Fruit fly (Drosophila melanogaster) whole organism, larva: ENCODE results near the gene Dlic.
A peak's percentile ranks its signal among the peaks of the same experiment; 100 is the strongest.

Experiments
- noc ChIP-seq: fragments of 200-800 bp; sonication (Bioruptor generic); optimal IDR thresholded peaks from 3 replicates; lab custom pipeline; 2019; ENCODE audit warnings: missing biosample characterization, mild to moderate bottlenecking, missing genetic modification characterization, moderate library complexity

Dlic gene

DNA sequence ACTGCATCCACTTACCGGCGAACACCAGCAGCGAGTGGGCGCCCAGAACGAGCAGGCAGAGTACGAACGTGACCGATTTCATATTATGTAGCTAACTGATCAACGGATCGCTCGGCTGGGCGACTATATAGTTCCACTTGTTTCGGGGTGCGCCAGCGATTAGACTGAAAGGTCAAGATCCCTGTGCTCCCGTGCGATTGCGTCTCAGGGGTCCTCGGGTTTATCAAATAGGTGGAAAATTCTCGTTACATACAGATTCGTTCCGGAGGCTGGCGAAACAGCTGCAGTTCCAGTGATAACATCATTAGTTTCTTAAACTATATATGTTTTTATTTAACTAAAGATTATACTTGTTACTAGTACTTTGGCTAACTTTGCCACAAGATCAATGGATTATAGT lies 14.1 kb upstream of the Dlic start, which contains the start of gene ssp7:
ssp7 (minus strand) TSS at position 101 of the 400 bp plus-strand sequence.
- TF ChIP-seq noc, result peak; percentile 24

DNA sequence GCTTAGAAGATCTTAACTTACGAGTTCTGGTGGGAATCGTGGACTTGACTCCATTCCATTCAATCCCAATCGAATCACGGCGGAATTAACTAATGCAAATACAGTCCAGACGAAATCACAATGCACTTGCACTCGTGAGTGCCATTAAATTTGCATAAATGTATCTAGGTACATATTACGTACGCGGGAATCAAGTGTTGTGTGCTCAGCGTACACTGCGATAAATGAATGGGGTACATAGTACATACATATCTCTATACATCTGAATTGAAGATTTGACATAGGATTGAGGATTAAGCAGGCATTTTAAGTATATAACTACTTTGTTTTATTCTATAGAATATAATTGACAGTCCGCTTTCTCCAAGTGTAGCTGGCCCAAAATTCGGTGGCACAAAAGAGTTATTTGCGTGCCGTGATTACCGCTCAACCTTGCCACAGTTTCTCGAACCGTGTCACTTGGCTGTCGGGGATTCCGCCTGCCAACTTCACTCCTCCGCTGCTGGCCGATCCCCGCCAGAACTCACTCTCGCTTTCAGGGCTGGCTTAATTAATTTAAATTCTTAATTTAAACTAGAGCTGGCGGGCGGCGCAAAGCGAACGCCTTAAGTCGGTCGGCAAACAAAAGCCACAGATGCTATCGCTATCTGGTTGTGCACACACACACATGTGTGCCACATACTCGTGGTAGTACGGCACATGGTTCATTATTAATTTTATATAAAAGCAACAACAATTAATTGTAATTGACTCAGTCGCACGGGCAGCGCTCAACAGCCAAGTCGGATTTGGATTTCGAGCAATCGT lies 12.2 kb upstream of the Dlic start, which contains the start of the genes CG15199 and CG15202:
CG15199 (minus strand) TSS at position 51 of the 807 bp plus-strand sequence.
CG15202 (plus strand) TSS at position 757 of the 807 bp plus-strand sequence.
- no peak for TF ChIP-seq noc

- TF ChIP-seq noc, result no peak
These were observed 10.4 kb upstream of the Dlic start, which contains the start of gene CG15201 for dm6 chrX:11143820-11144219. TSS of gene CG15201 (plus strand) at chrX:11144120.

DNA sequence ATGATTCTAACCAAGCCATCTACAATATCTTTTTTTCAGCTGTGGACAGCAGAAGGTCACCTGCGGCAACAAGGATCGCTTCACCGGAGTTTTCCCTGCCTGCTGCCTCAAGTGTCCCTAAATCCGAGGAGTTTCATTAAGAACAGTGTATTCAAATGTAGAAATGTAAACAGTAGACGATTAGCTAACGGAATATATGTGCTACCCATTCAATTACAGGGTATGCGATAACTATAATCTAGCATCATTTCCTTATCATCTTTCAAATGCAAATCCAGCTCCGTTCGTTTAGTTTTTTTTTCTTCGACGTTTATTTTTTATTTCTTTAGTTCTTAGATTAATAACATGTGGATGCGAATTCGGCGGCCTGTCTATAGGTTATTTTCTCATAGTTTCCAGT lies 9.6 kb upstream of the Dlic start:
- TF ChIP-seq noc, result no peak

DNA sequence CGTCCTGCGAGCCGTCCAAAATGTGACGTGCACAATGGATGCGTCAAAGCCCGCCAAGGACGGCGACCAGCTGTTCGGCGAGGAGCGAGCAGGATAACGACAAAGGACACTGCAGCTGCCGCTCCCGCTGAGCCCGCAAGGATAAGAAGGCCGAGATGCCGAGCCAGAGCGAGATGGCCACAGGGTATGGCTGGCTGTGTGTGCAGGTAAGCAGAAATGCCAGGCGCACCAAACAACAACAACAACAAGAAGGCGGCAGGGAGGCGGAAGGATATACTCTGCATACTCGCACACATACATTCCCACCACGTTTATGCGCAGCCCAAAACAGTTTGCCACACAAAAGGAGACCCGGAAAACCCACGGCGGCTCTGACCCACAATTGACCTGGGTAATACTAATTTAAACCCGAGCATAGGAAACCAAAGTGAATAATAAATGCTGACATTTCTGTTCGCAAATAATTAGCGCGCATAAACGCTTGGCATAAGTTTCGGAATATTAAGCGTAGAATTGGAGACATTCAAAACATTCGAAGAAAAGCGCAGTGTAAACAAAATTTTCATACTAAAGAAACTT lies 7.5 kb upstream of the Dlic start:
- TF ChIP-seq noc, result no peak

DNA sequence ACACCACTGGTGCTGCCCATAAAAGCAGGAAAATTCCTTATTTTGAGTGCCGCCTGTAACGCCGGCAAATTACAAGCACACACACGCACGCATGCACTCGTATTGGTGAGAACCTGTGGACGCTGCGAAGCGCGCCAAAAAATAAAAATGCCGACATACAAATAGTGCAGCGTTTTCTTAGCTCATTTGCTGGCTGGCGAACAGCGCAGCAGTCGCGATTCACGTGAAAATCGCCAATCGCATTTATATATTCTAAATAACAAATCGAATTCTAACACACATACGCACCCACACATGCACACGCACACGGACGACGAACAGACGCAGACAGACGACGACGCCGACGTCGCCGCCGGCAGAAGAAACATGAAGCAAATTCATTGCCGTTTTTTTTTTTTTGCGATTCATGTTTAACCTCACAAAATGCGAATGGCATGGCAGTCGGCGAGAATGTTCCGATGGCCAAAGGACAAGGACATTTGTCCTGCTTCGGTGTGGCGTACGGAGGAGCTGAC lies 6.6 kb upstream of the Dlic start:
- TF ChIP-seq noc, result no peak

dm6 chrX:11148272-11148835 lies 5.9 kb upstream of the Dlic start, which contains the start of gene Ran:
TSS of gene Ran (minus strand) at chrX:11148716.
- no peak for TF ChIP-seq noc

dm6 chrX:11149201-11149600 lies 5.0 kb upstream of the Dlic start, which contains the start of gene Lint-1:
TSS of gene Lint-1 (plus strand) at chrX:11149323.
- TF ChIP-seq noc, result no peak

DNA sequence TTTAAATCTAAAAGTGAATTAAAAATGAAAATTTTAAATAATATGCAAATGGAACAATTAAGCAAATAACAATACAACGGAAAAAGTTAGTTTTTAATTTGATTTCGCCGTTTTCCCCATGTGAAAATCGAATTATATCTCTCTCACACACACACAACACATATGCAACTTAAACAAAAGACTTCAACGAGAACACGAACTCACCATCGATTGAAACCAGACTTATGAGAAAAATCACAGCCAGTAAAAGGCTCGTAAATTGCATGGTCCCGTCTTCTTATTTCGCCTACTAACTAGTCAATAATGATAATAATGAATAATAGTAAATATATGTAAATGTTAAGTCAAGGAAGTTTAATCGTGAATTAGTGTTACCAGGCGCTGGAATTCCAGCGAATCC lies 808 bp upstream of the Dlic start:
- no peak for TF ChIP-seq noc

- TF ChIP-seq noc, result no peak
These were observed 433 bp downstream of the Dlic start for dm6 chrX:11154511-11155197.

dm6 chrX:11155808-11156589 lies 1.8 kb downstream of the Dlic start:
- peak; percentile 39 for TF ChIP-seq noc

dm6 chrX:11159710-11160446 lies 5.7 kb downstream of the Dlic start, which contains the start of gene CG32668:
TSS of gene CG32668 (minus strand) at chrX:11159760.
- TF ChIP-seq noc, result no peak

DNA sequence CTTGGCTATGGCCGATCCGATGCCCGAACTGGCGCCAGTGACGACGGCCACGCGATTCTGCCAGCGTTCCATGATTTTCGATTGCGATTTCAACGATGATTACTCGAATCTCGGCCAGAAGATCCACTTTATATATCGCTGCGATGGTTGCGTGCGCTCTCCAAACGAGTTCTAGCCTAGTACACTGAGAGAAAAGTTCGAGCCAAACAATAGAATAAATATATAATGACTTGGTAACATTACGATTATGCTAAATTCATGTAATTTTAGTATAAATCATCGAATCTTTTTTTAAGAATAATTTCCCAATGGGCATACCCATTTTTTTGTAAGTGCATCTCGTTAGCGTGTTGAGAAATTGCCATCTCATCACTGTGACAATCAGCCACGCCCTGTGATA lies 14.7 kb downstream of the Dlic start, which contains the start of gene Antdh:
Antdh (minus strand) TSS at position 101 of the 400 bp plus-strand sequence.
- TF ChIP-seq noc, result no peak

DNA sequence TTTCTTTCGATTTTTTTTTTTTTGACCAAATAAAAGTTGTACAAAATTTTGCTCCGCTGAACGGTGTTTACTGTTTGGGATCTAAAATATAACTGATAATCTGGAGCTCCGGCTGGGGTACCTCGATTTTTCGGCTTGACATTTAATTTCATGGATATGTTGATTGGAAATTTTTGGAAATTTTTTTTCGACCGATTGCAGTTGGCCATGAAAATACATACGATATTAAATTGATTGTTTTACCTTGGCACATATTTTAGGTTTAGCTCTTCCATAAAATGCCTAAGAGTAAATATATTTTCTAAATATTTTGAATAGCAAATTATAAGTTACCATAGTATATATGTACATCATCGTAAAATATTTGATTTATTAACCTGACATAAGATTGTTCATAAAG lies 16.4 kb downstream of the Dlic start, which contains the start of gene CG1394:
CG1394 (minus strand) TSS at position 101 of the 400 bp plus-strand sequence.
- no peak for TF ChIP-seq noc

DNA sequence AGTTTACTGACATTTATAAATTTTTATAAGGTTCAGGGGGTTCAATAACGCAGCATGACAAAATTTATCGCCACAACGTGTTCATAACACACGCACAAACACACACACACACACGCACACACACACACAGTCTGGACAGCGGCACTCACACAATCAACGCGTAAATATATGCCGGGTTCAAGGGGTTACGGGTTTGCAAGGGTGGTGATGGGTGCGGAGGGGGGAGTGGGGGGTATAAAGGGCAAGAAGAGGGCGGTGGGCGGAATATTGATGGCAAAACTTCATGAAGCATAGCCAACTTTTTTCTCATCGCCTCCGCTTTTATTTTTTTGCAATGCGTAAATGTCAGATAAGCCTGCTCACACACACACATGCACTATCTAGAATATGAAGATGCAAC lies 21.9 kb downstream of the Dlic start:
- TF ChIP-seq noc, result no peak
